Fruit fly (Drosophila melanogaster) whole organism, embryonic: ENCODE measurements around the gene CG7530.
A peak's percentile ranks its signal among the peaks of the same experiment; 100 is the strongest.

Experiments
- Antp ChIP-seq: fragments of 200-800 bp; sonication (Bioruptor generic); optimal IDR thresholded peaks from 3 replicates; lab custom pipeline; 2016; ENCODE audit warnings: missing biosample characterization, missing genetic modification characterization
- BEAF-32 ChIP-seq: fragments of 200-800 bp; sonication (Bioruptor generic); optimal IDR thresholded peaks from 3 replicates; lab custom pipeline; 2017; ENCODE audit warnings: missing biosample characterization, missing genetic modification characterization, mild to moderate bottlenecking, moderate library complexity, missing genetic modification reagents
- CG10321 ChIP-seq: fragments of 200-800 bp; sonication (Bioruptor generic); IDR thresholded peaks from 2 replicates; pipeline ENCODE4 v1.3.6; 2022; ENCODE audit warnings: missing biosample characterization, missing genetic modification characterization
- CG10366 ChIP-seq: fragments of 200-800 bp; sonication (Bioruptor generic); IDR thresholded peaks from 2 replicates; pipeline ENCODE4 v1.3.6; 2022; ENCODE audit warnings: missing biosample characterization, missing genetic modification characterization
- CG10543 ChIP-seq: fragments of 200-800 bp; sonication (Bioruptor generic); optimal IDR thresholded peaks from 3 replicates; lab custom pipeline; 2017; ENCODE audit warnings: missing biosample characterization, mild to moderate bottlenecking, missing genetic modification characterization, moderate library complexity
- CG10565 ChIP-seq: fragments of 200-800 bp; sonication (Bioruptor generic); optimal IDR thresholded peaks from 3 replicates; lab custom pipeline; 2016; ENCODE audit warnings: missing biosample characterization, mild to moderate bottlenecking, missing genetic modification characterization
- CG12219 ChIP-seq: fragments of 200-800 bp; sonication (Bioruptor generic); optimal IDR thresholded peaks from 3 replicates; lab custom pipeline; 2018; ENCODE audit warnings: missing biosample characterization, mild to moderate bottlenecking, missing genetic modification characterization
- CG12659 ChIP-seq: fragments of 200-800 bp; sonication (Bioruptor generic); optimal IDR thresholded peaks from 3 replicates; lab custom pipeline; 2017; ENCODE audit warnings: mild to moderate bottlenecking, missing biosample characterization, missing genetic modification reagents, missing genetic modification characterization
- CG12769 ChIP-seq: fragments of 200-800 bp; sonication (Bioruptor generic); optimal IDR thresholded peaks from 2 replicates; lab custom pipeline; 2019; ENCODE audit warnings: missing biosample characterization, mild to moderate bottlenecking, missing genetic modification characterization, moderate library complexity
- CG1602 ChIP-seq: fragments of 200-800 bp; sonication (Bioruptor generic); optimal IDR thresholded peaks from 3 replicates; lab custom pipeline; 2016; ENCODE audit warnings: missing biosample characterization, missing genetic modification characterization
- CG17912 ChIP-seq: fragments of 200-800 bp; sonication (Bioruptor generic); optimal IDR thresholded peaks from 2 replicates; lab custom pipeline; 2018; ENCODE audit warnings: missing biosample characterization, mild to moderate bottlenecking, missing genetic modification characterization
- CG1832 ChIP-seq: fragments of 200-800 bp; sonication (Bioruptor generic); optimal IDR thresholded peaks from 2 replicates; lab custom pipeline; 2017; ENCODE audit warnings: missing biosample characterization, mild to moderate bottlenecking, missing genetic modification characterization, inconsistent platforms
- CG18619 ChIP-seq: fragments of 200-800 bp; sonication (Bioruptor generic); optimal IDR thresholded peaks from 3 replicates; lab custom pipeline; 2017; ENCODE audit warnings: missing biosample characterization, mild to moderate bottlenecking, missing genetic modification characterization
- CG4617 ChIP-seq: fragments of 200-800 bp; sonication (Bioruptor generic); optimal IDR thresholded peaks from 3 replicates; lab custom pipeline; 2016; ENCODE audit warnings: missing biosample characterization, missing genetic modification characterization, borderline replicate concordance
- CG5180 ChIP-seq: fragments of 200-800 bp; sonication (Bioruptor generic); optimal IDR thresholded peaks from 3 replicates; lab custom pipeline; 2017; ENCODE audit warnings: missing biosample characterization, missing genetic modification characterization, mild to moderate bottlenecking, moderate library complexity, missing genetic modification reagents
- CG6254 ChIP-seq: fragments of 200-800 bp; sonication (Bioruptor generic); optimal IDR thresholded peaks from 3 replicates; lab custom pipeline; 2017; ENCODE audit warnings: mild to moderate bottlenecking, missing biosample characterization, missing genetic modification reagents, missing genetic modification characterization
- CG6272 ChIP-seq: fragments of 200-800 bp; sonication (Bioruptor generic); IDR thresholded peaks from 2 replicates; pipeline ENCODE4 v1.3.6; 2022; ENCODE audit warnings: missing biosample characterization, missing genetic modification characterization
- CG8924 ChIP-seq: fragments of 200-800 bp; optimal IDR thresholded peaks from 3 replicates; lab custom pipeline; 2019; ENCODE audit warnings: missing biosample characterization, mild to moderate bottlenecking, missing genetic modification characterization, moderate library complexity
- CG9797 ChIP-seq: fragments of 200-800 bp; sonication (Bioruptor generic); optimal IDR thresholded peaks from 3 replicates; lab custom pipeline; 2018; ENCODE audit warnings: missing biosample characterization, mild to moderate bottlenecking, missing genetic modification characterization
- CG9932 ChIP-seq: fragments of 200-800 bp; sonication (Bioruptor generic); IDR thresholded peaks from 2 replicates; pipeline ENCODE4 v1.3.6; 2022; ENCODE audit warnings: missing biosample characterization, missing genetic modification characterization
- Dad ChIP-seq: fragments of 200-800 bp; sonication (Bioruptor generic); optimal IDR thresholded peaks from 3 replicates; lab custom pipeline; 2016; ENCODE audit warnings: missing biosample characterization, missing genetic modification characterization
- Dll ChIP-seq: fragments of 200-800 bp; sonication (Bioruptor generic); IDR thresholded peaks from 4 replicates; pipeline ENCODE4 v1.3.6; 2022; ENCODE audit warnings: missing biosample characterization, missing genetic modification characterization; ENCODE audit not compliant: partially characterized antibody
- Drgx ChIP-seq: fragments of 200-800 bp; sonication (Bioruptor generic); IDR thresholded peaks from 2 replicates; pipeline ENCODE4 v1.3.6; 2022; ENCODE audit warnings: missing biosample characterization, missing genetic modification characterization
- Ets65A ChIP-seq: fragments of 200-800 bp; sonication (Bioruptor generic); peaks from one replicate; lab custom pipeline; 2016; ENCODE audit warnings: missing biosample characterization, missing genetic modification characterization
- H2.0 ChIP-seq: fragments of 200-800 bp; sonication (Bioruptor generic); IDR thresholded peaks from 2 replicates; pipeline ENCODE4 v1.3.6; 2022; ENCODE audit warnings: missing biosample characterization, missing genetic modification characterization
- Hmr ChIP-seq: fragments of 200-800 bp; sonication (Bioruptor generic); optimal IDR thresholded peaks from 3 replicates; lab custom pipeline; 2017; ENCODE audit warnings: mild to moderate bottlenecking, missing biosample characterization, missing genetic modification reagents, missing genetic modification characterization
- Rfx ChIP-seq: fragments of 200-800 bp; sonication (Bioruptor generic); IDR thresholded peaks from 2 replicates; pipeline ENCODE4 v1.3.6; 2022; ENCODE audit warnings: missing biosample characterization, missing genetic modification characterization
- ac ChIP-seq: fragments of 200-800 bp; sonication (Bioruptor generic); optimal IDR thresholded peaks from 3 replicates; lab custom pipeline; 2017; ENCODE audit warnings: missing biosample characterization, mild to moderate bottlenecking, missing genetic modification characterization
- bsh ChIP-seq, 2 experiments: fragments of 200-800 bp; sonication (Bioruptor generic); optimal IDR thresholded peaks; 2 replicates each; lab custom pipeline; 2017 to 2018; ENCODE audit warnings: mild to moderate bottlenecking in 2 of 2, missing biosample characterization in 2 of 2, missing genetic modification characterization in 2 of 2, moderate library complexity in 1 of 2
- chinmo ChIP-seq: fragments of 200-800 bp; sonication (Bioruptor generic); IDR thresholded peaks from 4 replicates; pipeline ENCODE4 v1.3.6; 2022; ENCODE audit warnings: missing biosample characterization, missing genetic modification characterization; ENCODE audit not compliant: partially characterized antibody
- corto ChIP-seq: fragments of 200-800 bp; sonication (Bioruptor generic); optimal IDR thresholded peaks from 2 replicates; lab custom pipeline; 2016; ENCODE audit warnings: missing biosample characterization, mild to moderate bottlenecking, missing genetic modification characterization, moderate library complexity
- dan ChIP-seq: fragments of 200-800 bp; sonication (Bioruptor generic); IDR thresholded peaks from 2 replicates; pipeline ENCODE4 v1.3.6; 2022; ENCODE audit warnings: missing biosample characterization, missing genetic modification characterization
- dimm ChIP-seq: fragments of 200-800 bp; sonication (Bioruptor generic); IDR thresholded peaks from 2 replicates; pipeline ENCODE4 v1.3.6; 2022; ENCODE audit warnings: missing biosample characterization, missing genetic modification characterization
- esg ChIP-seq: fragments of 200-800 bp; sonication (Bioruptor generic); conservative IDR thresholded peaks from 2 replicates; pipeline ENCODE4 v1.3.6; 2022; ENCODE audit warnings: missing biosample characterization, missing genetic modification characterization
- jigr1 ChIP-seq: fragments of 200-800 bp; sonication (Bioruptor generic); IDR thresholded peaks from 3 replicates; pipeline ENCODE4 v1.3.6; 2022; ENCODE audit warnings: missing biosample characterization, missing genetic modification characterization
- nom ChIP-seq: fragments of 200-800 bp; sonication (Bioruptor generic); optimal IDR thresholded peaks from 2 replicates; lab custom pipeline; 2017; ENCODE audit warnings: missing biosample characterization, missing genetic modification characterization, mild to moderate bottlenecking, moderate library complexity, missing genetic modification reagents
- onecut ChIP-seq: fragments of 200-800 bp; sonication (Bioruptor generic); IDR thresholded peaks from 2 replicates; pipeline ENCODE4 v1.3.6; 2022; ENCODE audit warnings: missing biosample characterization, missing genetic modification characterization
- org-1 ChIP-seq: fragments of 200-800 bp; sonication (Bioruptor generic); optimal IDR thresholded peaks from 2 replicates; lab custom pipeline; 2017; ENCODE audit warnings: missing biosample characterization, missing genetic modification characterization
- row ChIP-seq: fragments of 200-800 bp; sonication (Bioruptor generic); IDR thresholded peaks from 3 replicates; pipeline ENCODE4 v1.3.6; 2022; ENCODE audit warnings: missing biosample characterization, missing genetic modification characterization
- sd ChIP-seq: fragments of 200-800 bp; sonication (Bioruptor generic); optimal IDR thresholded peaks from 3 replicates; lab custom pipeline; 2018; ENCODE audit warnings: missing biosample characterization, mild to moderate bottlenecking, missing genetic modification characterization, moderate library complexity
- sens ChIP-seq: fragments of 200-800 bp; sonication (Bioruptor generic); peaks from one replicate; lab custom pipeline; 2016; ENCODE audit warnings: missing biosample characterization, missing genetic modification characterization
- sim ChIP-seq: fragments of 200-800 bp; sonication (Bioruptor generic); IDR thresholded peaks from 2 replicates; pipeline ENCODE4 v1.3.6; 2022; ENCODE audit warnings: missing biosample characterization, missing genetic modification characterization
- sr ChIP-seq: fragments of 200-800 bp; sonication (Bioruptor generic); IDR thresholded peaks from 3 replicates; pipeline ENCODE4 v1.3.6; 2022; ENCODE audit warnings: missing biosample characterization, missing genetic modification characterization
- trem ChIP-seq: fragments of 200-800 bp; optimal IDR thresholded peaks from 3 replicates; lab custom pipeline; 2019; ENCODE audit warnings: missing biosample characterization, mild to moderate bottlenecking, missing genetic modification characterization, moderate library complexity
- vfl ChIP-seq: fragments of 200-800 bp; sonication (Bioruptor generic); optimal IDR thresholded peaks from 2 replicates; lab custom pipeline; 2016; ENCODE audit warnings: missing biosample characterization, missing genetic modification characterization

The CG7530 gene

DNA sequence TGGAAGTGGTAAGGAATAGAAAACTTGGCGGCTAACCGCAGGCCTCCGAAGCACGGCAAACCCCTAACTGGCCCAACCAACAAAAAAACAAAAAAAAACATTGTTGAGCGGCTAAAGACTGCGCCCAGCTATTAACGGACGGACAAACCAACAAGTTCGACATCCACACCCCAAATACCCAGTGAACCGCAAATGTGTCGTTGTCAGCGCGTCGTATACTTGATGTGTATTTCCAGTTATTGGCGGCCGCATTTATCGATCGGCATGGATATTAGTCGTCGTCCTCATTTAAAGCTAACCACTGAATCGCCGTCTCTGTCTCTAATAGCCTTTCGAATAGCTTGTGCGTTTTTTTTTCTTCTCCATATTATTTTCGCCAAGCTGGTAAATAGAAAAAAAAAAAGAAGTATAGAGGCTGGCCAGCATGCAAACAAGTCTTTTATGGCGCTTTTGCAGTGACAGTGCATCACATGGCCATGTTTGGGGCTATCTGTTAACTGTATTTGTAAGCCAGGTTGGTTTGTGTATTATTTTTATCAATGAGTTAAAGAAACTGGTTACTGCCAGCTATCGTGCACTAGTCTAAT is 35.2 kb upstream of the CG7530 start:
- no peak for TF ChIP-seq dan (GFP tag; lab: Robert Waterston, UW)
- no peak for TF ChIP-seq CG10366 (GFP tag; lab: Robert Waterston, UW)
- peak; percentile 27 for TF ChIP-seq Ets65A (GFP tag; lab: Kevin White, UChicago)
- TF ChIP-seq CG9797 (GFP tag; lab: Kevin White, UChicago), result no peak
- peak; percentile 71 for TF ChIP-seq onecut (GFP tag; lab: Robert Waterston, UW)
- TF ChIP-seq chinmo (GFP tag; lab: Robert Waterston, UW), result 0 out of 4 replicates have a peak, but pooled peaks have one; percentile 69
- TF ChIP-seq sr (GFP tag; lab: Robert Waterston, UW), result no peak
- peak; percentile 52 for TF ChIP-seq CG5180 (GFP tag; lab: Kevin White, UChicago)

DNA sequence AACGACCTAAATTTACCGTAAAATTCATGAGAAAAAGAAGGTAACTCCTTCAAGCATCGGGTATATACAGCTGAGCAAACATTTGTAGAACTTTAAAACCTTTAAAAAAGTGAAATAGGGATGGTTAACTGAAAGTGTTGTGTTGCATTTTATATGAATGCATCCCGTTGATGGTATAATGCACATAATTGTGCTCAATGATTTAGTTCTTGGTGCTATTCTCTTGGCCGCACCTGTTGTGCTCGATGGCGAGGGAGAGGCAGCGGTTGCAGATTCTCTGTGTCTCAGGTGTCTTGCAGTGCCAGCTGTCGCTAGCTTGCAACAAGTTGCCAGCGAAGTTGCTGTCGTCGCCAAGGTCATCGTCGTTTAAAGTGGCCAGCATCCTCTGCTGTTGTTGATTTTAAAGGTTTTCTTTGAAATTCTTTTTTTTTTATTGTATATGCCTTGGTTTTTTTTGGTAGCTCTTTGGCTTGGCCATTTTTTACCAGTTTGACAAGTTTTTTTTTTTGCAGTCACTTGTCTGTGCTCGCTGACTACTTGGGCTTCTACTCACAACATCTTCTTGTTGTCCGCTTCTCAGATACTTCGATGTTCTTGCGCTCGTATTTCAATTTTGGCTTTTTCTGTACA is 34.2 kb upstream of the CG7530 start:
- TF ChIP-seq Rfx (GFP tag; lab: Robert Waterston, UW) (no peak), CG18619 (no peak), bsh (GFP tag; optimal IDR thresholded peaks at IDR 0.05; lab: Kevin White, UChicago) (peak in 1 of 2 experiments; percentile 28), ac (GFP tag; lab: Kevin White, UChicago) (no peak), CG10565 (GFP tag; lab: Kevin White, UChicago) (no peak), chinmo (GFP tag; lab: Robert Waterston, UW) (0 out of 4 replicates have a peak, but pooled peaks have one; percentile 24), Dad (GFP tag; lab: Kevin White, UChicago) (no peak), CG4617 (no peak), CG10321 (no peak), row (GFP tag; lab: Robert Waterston, UW) (no peak), CG10543 (GFP tag; lab: Kevin White, UChicago) (no peak), Hmr (GFP tag; lab: Kevin White, UChicago) (no peak), nom (GFP tag; lab: Kevin White, UChicago) (peak; percentile 87), trem (no peak), CG6272 (GFP tag; lab: Robert Waterston, UW) (no peak), CG6254 (no peak), Antp (GFP tag; lab: Kevin White, UChicago) (no peak), CG8924 (tag; lab: Kevin White, UChicago) (no peak), dimm (GFP tag; lab: Robert Waterston, UW) (no peak), H2.0 (GFP tag; lab: Robert Waterston, UW) (no peak), Drgx (peak; percentile 80), CG9932 (GFP tag; lab: Robert Waterston, UW) (no peak), esg (GFP tag; lab: Robert Waterston, UW) (no peak)

DNA sequence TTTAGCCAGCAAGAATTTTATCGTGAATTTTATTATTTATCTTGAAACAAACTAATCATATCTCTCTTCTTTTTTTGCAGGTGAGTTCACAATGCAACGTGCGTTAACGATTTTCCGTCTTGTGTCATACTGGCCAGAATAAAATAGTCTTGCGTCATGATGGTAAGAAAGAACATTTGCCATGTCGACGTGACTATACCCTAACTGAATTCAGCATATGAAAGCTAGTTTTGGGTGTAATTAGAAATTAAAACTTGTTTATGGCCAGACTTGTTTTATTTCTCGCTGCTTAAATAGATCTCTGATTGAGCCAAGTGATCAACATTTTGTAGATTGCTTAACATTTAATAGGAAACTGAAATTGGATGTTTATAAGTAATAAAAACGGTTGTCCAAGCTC is 32.8 kb upstream of the CG7530 start:
- TF ChIP-seq sens (GFP tag; lab: Kevin White, UChicago), result peak; percentile 36
- TF ChIP-seq CG1602, result no peak
- peak; percentile 63 for TF ChIP-seq Ets65A (GFP tag; lab: Kevin White, UChicago)

DNA sequence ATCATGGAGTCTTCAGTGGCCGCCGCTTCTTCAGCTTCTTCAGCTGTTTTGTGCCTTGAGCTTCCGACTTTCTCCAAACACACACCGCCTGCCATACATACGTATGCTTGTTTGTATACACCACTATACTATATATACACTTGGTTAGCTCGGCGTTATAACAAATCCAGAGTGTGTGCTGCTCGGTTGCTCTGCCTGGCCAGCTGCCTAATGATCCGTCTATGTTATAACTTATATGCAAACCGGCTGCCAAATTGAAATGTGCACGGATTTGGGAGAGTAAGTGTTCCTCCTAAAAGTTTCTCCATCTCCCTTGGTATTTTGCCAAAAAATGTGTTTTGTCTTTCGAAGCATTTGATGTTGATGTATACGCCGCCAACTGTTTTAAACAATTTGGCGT is 32.2 kb upstream of the CG7530 start:
- no peak for TF ChIP-seq vfl (GFP tag; lab: Kevin White, UChicago)
- TF ChIP-seq CG12659, result no peak
- TF ChIP-seq Dll (GFP tag; lab: Robert Waterston, UW), result no peak
- no peak for TF ChIP-seq ac (GFP tag; lab: Kevin White, UChicago)
- no peak for TF ChIP-seq CG10565 (GFP tag; lab: Kevin White, UChicago)
- no peak for TF ChIP-seq corto
- no peak for TF ChIP-seq jigr1 (GFP tag; lab: Robert Waterston, UW)
- TF ChIP-seq sim, result no peak
- no peak for TF ChIP-seq BEAF-32 (GFP tag; lab: Kevin White, UChicago)
- peak; percentile 83 for TF ChIP-seq sd (tag; lab: Kevin White, UChicago)
- no peak for TF ChIP-seq org-1
- peak; percentile 59 for TF ChIP-seq CG12769 (tag; lab: Kevin White, UChicago)
- TF ChIP-seq CG17912 (GFP tag; lab: Kevin White, UChicago), result no peak
- TF ChIP-seq CG12219 (GFP tag; lab: Kevin White, UChicago), result no peak
- no peak for TF ChIP-seq CG1832 (GFP tag; lab: Kevin White, UChicago)
